Worm (Caenorhabditis elegans): ENCODE results near the gene C53D6.10.

Gene C53D6.10

ce11 chrIV:9034340-9034739, at the start of gene C53D6.10:
Gene C53D6.10, minus strand, starts transcription at chrIV:9034440.
- no peak for TF ChIP-seq ets-7 (tag; optimal IDR thresholded peaks at IDR 0.05)
- no peak for TF ChIP-seq tbx-11 (GFP tag; IDR thresholded peaks at IDR 0.05)
- TF ChIP-seq ceh-13 (GFP tag; optimal IDR thresholded peaks at IDR 0.05) = no peak
- no peak for TF ChIP-seq F13C5.2 (tag; optimal IDR thresholded peaks at IDR 0.05)
- TF ChIP-seq hnd-1 (tag; optimal IDR thresholded peaks at IDR 0.05) = no peak
- TF ChIP-seq ceh-36 (tag; optimal IDR thresholded peaks at IDR 0.05) = no peak
- TF ChIP-seq tbx-37 (GFP tag; conservative IDR thresholded peaks at IDR 0.05) = no peak
- no peak for TF ChIP-seq tra-4 (tag; optimal IDR thresholded peaks at IDR 0.05)
- no peak for TF ChIP-seq scrt-1 (GFP tag; IDR thresholded peaks at IDR 0.05)
- TF ChIP-seq B0310.2 (tag; optimal IDR thresholded peaks at IDR 0.05) = no peak
- no peak for TF ChIP-seq flt-1 (GFP tag; IDR thresholded peaks at IDR 0.05)
- TF ChIP-seq pes-1 (GFP tag; IDR thresholded peaks at IDR 0.05) = no peak
- TF ChIP-seq aly-1 (tag; optimal IDR thresholded peaks at IDR 0.05) = no peak

DNA sequence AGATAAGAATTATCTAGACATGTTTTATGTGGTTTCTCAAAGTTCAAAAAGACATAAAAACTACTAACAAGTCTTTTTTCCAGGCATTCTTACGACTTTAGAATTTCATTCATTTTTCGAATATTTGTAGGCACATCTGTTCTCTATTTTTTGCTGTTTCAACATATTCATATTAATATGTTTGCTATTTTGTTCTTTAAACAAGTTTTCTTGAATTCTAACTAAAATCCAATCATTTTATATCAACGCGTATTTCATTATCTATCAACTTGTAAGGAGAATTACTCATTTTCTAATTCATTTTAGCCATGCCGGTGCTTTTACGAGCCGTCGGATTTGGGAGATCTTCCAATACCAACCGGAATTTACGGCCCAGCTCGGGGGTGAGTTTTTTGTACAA, 47.8 kb upstream of the C53D6.10 start, which contains the start of gene twk-8:
twk-8 (plus strand) TSS at position 301 of the 400 bp plus-strand sequence.
- TF ChIP-seq tra-4 (tag; optimal IDR thresholded peaks at IDR 0.05) = no peak
- no peak for TF ChIP-seq flt-1 (GFP tag; IDR thresholded peaks at IDR 0.05)
- no peak for TF ChIP-seq ceh-13 (GFP tag; optimal IDR thresholded peaks at IDR 0.05)
- TF ChIP-seq aly-1 (tag; optimal IDR thresholded peaks at IDR 0.05) = no peak
- TF ChIP-seq hmbx-1 (tag; optimal IDR thresholded peaks at IDR 0.05) = no peak
- no peak for TF ChIP-seq ama-1 (optimal IDR thresholded peaks at IDR 0.05)
- no peak for TF ChIP-seq tbx-11 (GFP tag; IDR thresholded peaks at IDR 0.05)
- TF ChIP-seq B0310.2 (tag; optimal IDR thresholded peaks at IDR 0.05) = no peak
- TF ChIP-seq pes-1 (GFP tag; IDR thresholded peaks at IDR 0.05) = no peak
- TF ChIP-seq ceh-36 (tag; optimal IDR thresholded peaks at IDR 0.05) = no peak
- no peak for TF ChIP-seq hnd-1 (tag; optimal IDR thresholded peaks at IDR 0.05)
- TF ChIP-seq hmg-4 (GFP tag; optimal IDR thresholded peaks at IDR 0.05) = no peak
- TF ChIP-seq sea-1 (GFP tag; conservative IDR thresholded peaks at IDR 0.05) = no peak
- TF ChIP-seq F13C5.2 (tag; optimal IDR thresholded peaks at IDR 0.05) = no peak
- TF ChIP-seq scrt-1 (GFP tag; IDR thresholded peaks at IDR 0.05) = no peak
- no peak for TF ChIP-seq tbx-37 (GFP tag; conservative IDR thresholded peaks at IDR 0.05)
- TF ChIP-seq ets-7 (tag; optimal IDR thresholded peaks at IDR 0.05) = no peak

ce11 chrIV:9080201-9080600, 46.0 kb upstream of the C53D6.10 start:
- TF ChIP-seq hmg-4 (GFP tag; optimal IDR thresholded peaks at IDR 0.05) (no peak), ama-1 (optimal IDR thresholded peaks at IDR 0.05) (no peak), ceh-36 (tag; optimal IDR thresholded peaks at IDR 0.05) (no peak), hnd-1 (tag; optimal IDR thresholded peaks at IDR 0.05) (no peak), F13C5.2 (tag; optimal IDR thresholded peaks at IDR 0.05) (no peak), ceh-13 (GFP tag; optimal IDR thresholded peaks at IDR 0.05) (no peak), ets-7 (tag; optimal IDR thresholded peaks at IDR 0.05) (no peak), aly-1 (tag; optimal IDR thresholded peaks at IDR 0.05) (no peak), pes-1 (GFP tag; IDR thresholded peaks at IDR 0.05) (no peak), sea-1 (GFP tag; conservative IDR thresholded peaks at IDR 0.05) (no peak), flt-1 (GFP tag; IDR thresholded peaks at IDR 0.05) (no peak), tbx-11 (GFP tag; IDR thresholded peaks at IDR 0.05) (no peak), tbx-37 (GFP tag; conservative IDR thresholded peaks at IDR 0.05) (no peak), B0310.2 (tag; optimal IDR thresholded peaks at IDR 0.05) (no peak), tra-4 (tag; optimal IDR thresholded peaks at IDR 0.05) (no peak), scrt-1 (GFP tag; IDR thresholded peaks at IDR 0.05) (no peak), hmbx-1 (tag; optimal IDR thresholded peaks at IDR 0.05) (no peak)

DNA sequence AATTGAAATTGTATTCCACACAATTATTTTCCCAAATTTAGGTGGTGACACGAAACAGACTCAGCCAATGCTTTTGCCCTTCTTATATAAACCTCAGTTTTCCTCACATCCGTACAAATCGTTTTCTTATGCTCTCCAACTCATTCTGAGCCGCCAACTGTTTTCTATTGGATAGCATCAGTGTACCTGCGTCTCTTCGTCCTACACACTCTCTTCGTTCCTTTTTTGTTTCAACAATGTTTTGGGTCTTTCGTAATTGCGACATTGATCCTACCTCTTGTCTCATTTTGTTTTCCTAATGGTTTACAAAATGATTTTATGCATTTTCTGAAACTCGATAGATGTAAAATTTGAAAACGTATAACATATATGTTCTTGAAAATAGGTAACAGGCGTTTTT, 45.1 kb upstream of the C53D6.10 start:
- no peak for TF ChIP-seq aly-1 (tag; optimal IDR thresholded peaks at IDR 0.05)

- TF ChIP-seq B0310.2 (tag; optimal IDR thresholded peaks at IDR 0.05) = no peak
Measured at ce11 chrIV:9078469-9078868, 44.2 kb upstream of the C53D6.10 start, which contains the start of gene mans-4. Gene mans-4, minus strand, starts transcription at chrIV:9078569.

DNA sequence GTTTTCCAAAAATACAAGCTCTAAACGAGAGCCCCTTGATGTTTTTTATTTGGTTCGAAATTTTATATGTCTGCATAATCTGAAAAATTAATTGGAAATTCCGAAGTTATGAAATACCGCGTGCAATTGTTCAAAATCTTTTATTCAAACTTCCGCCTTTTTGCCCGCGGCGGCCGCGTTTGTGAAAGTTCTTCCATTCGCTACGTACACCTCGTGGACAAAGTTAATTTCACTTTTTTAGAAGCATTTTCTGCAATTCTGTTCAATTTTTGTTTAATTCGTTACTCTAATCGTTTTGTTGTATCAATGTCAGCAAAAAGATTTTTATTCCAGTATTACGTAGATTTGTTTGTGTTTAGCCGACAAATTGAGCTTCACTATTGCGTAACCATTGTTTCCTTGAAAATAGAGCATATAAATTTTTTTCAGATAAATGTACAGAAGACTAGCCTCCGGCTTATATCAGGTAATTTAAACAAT, 40.0 kb upstream of the C53D6.10 start, which contains the start of gene mppb-1:
mppb-1 (plus strand) TSS at position 430 of the 480 bp plus-strand sequence.
- TF ChIP-seq ets-7 (tag; optimal IDR thresholded peaks at IDR 0.05) (peak; percentile 25), tbx-37 (GFP tag; conservative IDR thresholded peaks at IDR 0.05) (peak; percentile 73), hmg-4 (GFP tag; optimal IDR thresholded peaks at IDR 0.05) (no peak), ceh-13 (GFP tag; optimal IDR thresholded peaks at IDR 0.05) (no peak), F13C5.2 (tag; optimal IDR thresholded peaks at IDR 0.05) (peak; percentile 23), hmbx-1 (tag; optimal IDR thresholded peaks at IDR 0.05) (no peak), tbx-11 (GFP tag; IDR thresholded peaks at IDR 0.05) (no peak)

ce11 chrIV:9070188-9070587, 35.9 kb upstream of the C53D6.10 start:
- TF ChIP-seq ama-1 (optimal IDR thresholded peaks at IDR 0.05) (no peak), ets-7 (tag; optimal IDR thresholded peaks at IDR 0.05) (no peak), hmg-4 (GFP tag; optimal IDR thresholded peaks at IDR 0.05) (no peak), tra-4 (tag; optimal IDR thresholded peaks at IDR 0.05) (no peak), F13C5.2 (tag; optimal IDR thresholded peaks at IDR 0.05) (no peak), hnd-1 (tag; optimal IDR thresholded peaks at IDR 0.05) (no peak), scrt-1 (GFP tag; IDR thresholded peaks at IDR 0.05) (no peak), B0310.2 (tag; optimal IDR thresholded peaks at IDR 0.05) (no peak), sea-1 (GFP tag; conservative IDR thresholded peaks at IDR 0.05) (no peak), tbx-37 (GFP tag; conservative IDR thresholded peaks at IDR 0.05) (no peak), ceh-36 (tag; optimal IDR thresholded peaks at IDR 0.05) (no peak), aly-1 (tag; optimal IDR thresholded peaks at IDR 0.05) (no peak), hmbx-1 (tag; optimal IDR thresholded peaks at IDR 0.05) (no peak), pes-1 (GFP tag; IDR thresholded peaks at IDR 0.05) (no peak), tbx-11 (GFP tag; IDR thresholded peaks at IDR 0.05) (no peak), flt-1 (GFP tag; IDR thresholded peaks at IDR 0.05) (no peak), ceh-13 (GFP tag; optimal IDR thresholded peaks at IDR 0.05) (no peak)

DNA sequence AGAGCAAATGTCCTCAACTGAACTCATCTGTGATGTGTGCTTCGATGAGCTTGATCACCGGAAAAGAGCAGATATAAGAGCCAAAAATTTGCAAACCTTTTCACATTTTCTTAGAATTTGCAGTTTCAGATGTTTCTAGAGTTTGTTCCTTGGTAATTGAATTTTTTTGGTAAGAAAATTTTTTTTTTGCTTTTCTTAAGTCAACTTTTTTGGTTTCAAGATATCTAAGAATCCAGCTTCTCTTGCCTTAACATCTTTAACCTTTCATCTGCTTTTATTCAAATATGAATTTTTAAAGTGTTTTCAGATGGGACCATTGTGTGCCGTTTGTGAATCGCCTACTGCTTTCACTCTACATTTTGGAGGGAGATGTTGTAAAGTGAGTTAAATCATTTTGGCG, 35.5 kb upstream of the C53D6.10 start, which contains the start of gene nhr-11:
nhr-11 (plus strand) TSS at position 301 of the 400 bp plus-strand sequence.
- TF ChIP-seq hmg-4 (GFP tag; optimal IDR thresholded peaks at IDR 0.05) = no peak
- no peak for TF ChIP-seq F13C5.2 (tag; optimal IDR thresholded peaks at IDR 0.05)
- TF ChIP-seq pes-1 (GFP tag; IDR thresholded peaks at IDR 0.05) = no peak
- no peak for TF ChIP-seq tra-4 (tag; optimal IDR thresholded peaks at IDR 0.05)
